Fruit fly (Drosophila melanogaster) whole organism, embryonic: ENCODE data around the gene Agpat2.
A peak's percentile ranks its signal among the peaks of the same experiment; 100 is the strongest.

ENCODE experiments used
- B-H1 ChIP-seq: fragments of 200-800 bp; sonication (Bioruptor generic); IDR thresholded peaks from 3 replicates; pipeline ENCODE4 v1.3.6; 2022; ENCODE audit warnings: missing biosample characterization, missing genetic modification characterization
- CG10565 ChIP-seq: fragments of 200-800 bp; sonication (Bioruptor generic); optimal IDR thresholded peaks from 3 replicates; lab custom pipeline; 2016; ENCODE audit warnings: missing biosample characterization, mild to moderate bottlenecking, missing genetic modification characterization
- CG12236 ChIP-seq: fragments of 200-800 bp; sonication (Bioruptor generic); optimal IDR thresholded peaks from 2 replicates; lab custom pipeline; 2016; ENCODE audit warnings: missing biosample characterization, missing genetic modification characterization
- CG17186 ChIP-seq: fragments of 200-800 bp; sonication (Bioruptor generic); optimal IDR thresholded peaks from 3 replicates; lab custom pipeline; 2017; ENCODE audit warnings: missing biosample characterization, missing genetic modification reagents, missing genetic modification characterization
- CG17328 ChIP-seq: fragments of 200-800 bp; sonication (Bioruptor generic); IDR thresholded peaks from 2 replicates; pipeline ENCODE4 v1.3.6; 2022; ENCODE audit warnings: missing biosample characterization, missing genetic modification characterization
- CG17802 ChIP-seq: fragments of 200-800 bp; sonication (Bioruptor generic); optimal IDR thresholded peaks from 2 replicates; lab custom pipeline; 2018; ENCODE audit warnings: missing biosample characterization, mild to moderate bottlenecking, missing genetic modification characterization, moderate library complexity
- CG18476 ChIP-seq: fragments of 200-800 bp; sonication (Bioruptor generic); optimal IDR thresholded peaks from 2 replicates; lab custom pipeline; 2016; ENCODE audit warnings: missing biosample characterization, mild to moderate bottlenecking, missing genetic modification characterization
- CG18764 ChIP-seq: fragments of 200-800 bp; sonication (Bioruptor generic); optimal IDR thresholded peaks from 3 replicates; lab custom pipeline; 2016; ENCODE audit warnings: missing biosample characterization, missing genetic modification characterization
- CG2202 ChIP-seq: fragments of 200-800 bp; sonication (Bioruptor generic); optimal IDR thresholded peaks from 2 replicates; lab custom pipeline; 2018; ENCODE audit warnings: missing biosample characterization, mild to moderate bottlenecking, missing genetic modification characterization
- CG34422 ChIP-seq: fragments of 200-800 bp; sonication (Bioruptor generic); IDR thresholded peaks from 3 replicates; pipeline ENCODE4 v1.3.6; 2022; ENCODE audit warnings: missing biosample characterization, missing genetic modification characterization
- CG3726 ChIP-seq: fragments of 200-800 bp; sonication (Bioruptor generic); IDR thresholded peaks from 3 replicates; pipeline ENCODE4, ENCODE4 v1.3.6; 2022; ENCODE audit warnings: missing biosample characterization, missing genetic modification characterization
- CG4707 ChIP-seq: fragments of 200-800 bp; sonication (Bioruptor generic); optimal IDR thresholded peaks from 2 replicates; lab custom pipeline; 2018; ENCODE audit warnings: missing biosample characterization, mild to moderate bottlenecking, missing genetic modification characterization, moderate library complexity
- CG6272 ChIP-seq: fragments of 200-800 bp; sonication (Bioruptor generic); IDR thresholded peaks from 2 replicates; pipeline ENCODE4 v1.3.6; 2022; ENCODE audit warnings: missing biosample characterization, missing genetic modification characterization
- CG6791 ChIP-seq: fragments of 200-800 bp; sonication (Bioruptor generic); IDR thresholded peaks from 3 replicates; pipeline ENCODE4 v1.3.6; 2022; ENCODE audit warnings: missing biosample characterization, missing genetic modification characterization; ENCODE audit not compliant: partially characterized antibody
- CG6854 ChIP-seq: fragments of 200-800 bp; sonication (Bioruptor generic); optimal IDR thresholded peaks from 3 replicates; lab custom pipeline; 2017; ENCODE audit warnings: missing biosample characterization, mild to moderate bottlenecking, missing genetic modification characterization
- CG7271 ChIP-seq: fragments of 200-800 bp; sonication (Bioruptor generic); optimal IDR thresholded peaks from 2 replicates; lab custom pipeline; 2018; ENCODE audit warnings: missing biosample characterization, mild to moderate bottlenecking, missing genetic modification characterization, moderate library complexity
- CG7372 ChIP-seq: fragments of 200-800 bp; sonication (Bioruptor generic); IDR thresholded peaks from 2 replicates; pipeline ENCODE4 v1.3.6; 2022; ENCODE audit warnings: missing biosample characterization, missing genetic modification characterization
- CG7786 ChIP-seq: fragments of 200-800 bp; sonication (Bioruptor generic); optimal IDR thresholded peaks from 2 replicates; lab custom pipeline; 2016; ENCODE audit warnings: missing biosample characterization, missing genetic modification characterization
- CG9215 ChIP-seq: fragments of 200-800 bp; sonication (Bioruptor generic); IDR thresholded peaks from 2 replicates; pipeline ENCODE4 v1.3.6; 2022; ENCODE audit warnings: missing biosample characterization, missing genetic modification characterization
- Dip3 ChIP-seq: fragments of 200-800 bp; sonication (Bioruptor generic); optimal IDR thresholded peaks from 3 replicates; lab custom pipeline; 2016; ENCODE audit warnings: missing biosample characterization, missing genetic modification characterization
- HHEX ChIP-seq: fragments of 200-800 bp; sonication (Bioruptor generic); optimal IDR thresholded peaks from 3 replicates; lab custom pipeline; 2017; ENCODE audit warnings: missing biosample characterization, mild to moderate bottlenecking, missing genetic modification characterization, missing genetic modification reagents
- HLH54F ChIP-seq: fragments of 200-800 bp; sonication (Bioruptor generic); optimal IDR thresholded peaks from 3 replicates; lab custom pipeline; 2016; ENCODE audit warnings: missing biosample characterization, missing genetic modification characterization
- Hey ChIP-seq: fragments of 200-800 bp; sonication (Bioruptor generic); optimal IDR thresholded peaks from 3 replicates; lab custom pipeline; 2018; ENCODE audit warnings: missing biosample characterization, mild to moderate bottlenecking, missing genetic modification characterization
- Meics ChIP-seq: fragments of 200-800 bp; sonication (Bioruptor generic); optimal IDR thresholded peaks from 2 replicates; lab custom pipeline; 2017; ENCODE audit warnings: missing biosample characterization, mild to moderate bottlenecking, missing genetic modification characterization
- Six4 ChIP-seq: fragments of 200-800 bp; sonication (Bioruptor generic); optimal IDR thresholded peaks from 2 replicates; lab custom pipeline; 2016; ENCODE audit warnings: missing biosample characterization, missing genetic modification characterization
- Ssrp ChIP-seq: fragments of 200-800 bp; sonication (Bioruptor generic); optimal IDR thresholded peaks from 2 replicates; lab custom pipeline; 2018; ENCODE audit warnings: missing biosample characterization, mild to moderate bottlenecking, missing genetic modification characterization, moderate library complexity
- ara ChIP-seq: fragments of 200-800 bp; sonication (Bioruptor generic); IDR thresholded peaks from 2 replicates; pipeline ENCODE4 v1.3.6; 2022; ENCODE audit warnings: missing biosample characterization, missing genetic modification characterization
- bbx ChIP-seq: fragments of 200-800 bp; sonication (Bioruptor generic); IDR thresholded peaks from 2 replicates; pipeline ENCODE4 v1.3.6; 2022; ENCODE audit warnings: missing biosample characterization, missing genetic modification characterization; ENCODE audit not compliant: partially characterized antibody
- br ChIP-seq: fragments of >200 bp; optimal IDR thresholded peaks from 2 replicates; lab custom pipeline; 2017
- eve ChIP-seq, 2 experiments: fragments of >200 bp; optimal IDR thresholded peaks; 2 replicates each; lab custom pipeline; 2017; ENCODE audit warnings: missing biosample characterization in 2 of 2, missing genetic modification characterization in 2 of 2
- exex ChIP-seq: fragments of 200-800 bp; sonication (Bioruptor generic); optimal IDR thresholded peaks from 4 replicates; lab custom pipeline; 2018; ENCODE audit warnings: missing biosample characterization, mild to moderate bottlenecking, missing genetic modification characterization, moderate library complexity
- gem ChIP-seq: fragments of 200-800 bp; sonication (Bioruptor generic); optimal IDR thresholded peaks from 2 replicates; lab custom pipeline; 2019; ENCODE audit warnings: missing biosample characterization, mild to moderate bottlenecking, missing genetic modification characterization, moderate library complexity
- gsb-n ChIP-seq: fragments of 200-800 bp; sonication (Bioruptor generic); optimal IDR thresholded peaks from 3 replicates; lab custom pipeline; 2018; ENCODE audit warnings: missing biosample characterization, mild to moderate bottlenecking, missing genetic modification characterization
- h ChIP-seq: fragments of >200 bp; optimal IDR thresholded peaks from 2 replicates; lab custom pipeline; 2017
- inv ChIP-seq: fragments of 200-800 bp; sonication (Bioruptor generic); IDR thresholded peaks from 2 replicates; pipeline ENCODE4 v1.3.6; 2022; ENCODE audit warnings: missing biosample characterization, missing genetic modification characterization; ENCODE audit not compliant: partially characterized antibody
- ken ChIP-seq: fragments of 200-800 bp; sonication (Bioruptor generic); IDR thresholded peaks from 3 replicates; pipeline ENCODE4 v1.3.6; 2022; ENCODE audit warnings: missing biosample characterization, missing genetic modification characterization
- pb ChIP-seq: fragments of 200-800 bp; sonication (Bioruptor generic); optimal IDR thresholded peaks from 3 replicates; lab custom pipeline; 2016; ENCODE audit warnings: missing biosample characterization, missing genetic modification characterization
- peb ChIP-seq: fragments of 200-800 bp; sonication (Bioruptor generic); IDR thresholded peaks from 2 replicates; pipeline ENCODE4 v1.3.6; 2022; ENCODE audit warnings: missing biosample characterization, missing genetic modification characterization
- phol ChIP-seq: fragments of 200-800 bp; sonication (Bioruptor generic); optimal IDR thresholded peaks from 3 replicates; lab custom pipeline; 2018; ENCODE audit warnings: missing biosample characterization, mild to moderate bottlenecking, missing genetic modification characterization, moderate library complexity
- ssp ChIP-seq: fragments of 200-800 bp; sonication (Bioruptor generic); IDR thresholded peaks from 2 replicates; pipeline ENCODE4 v1.3.6; 2022; ENCODE audit warnings: missing biosample characterization, missing genetic modification characterization
- stc ChIP-seq: fragments of 200-800 bp; sonication (Bioruptor generic); IDR thresholded peaks from 2 replicates; pipeline ENCODE4 v1.3.6; 2022; ENCODE audit warnings: missing biosample characterization, missing genetic modification characterization
- stwl ChIP-seq: fragments of 200-800 bp; sonication (Bioruptor generic); optimal IDR thresholded peaks from 3 replicates; lab custom pipeline; 2018; ENCODE audit warnings: missing biosample characterization, mild to moderate bottlenecking, missing genetic modification characterization, moderate library complexity
- trem ChIP-seq: fragments of 200-800 bp; optimal IDR thresholded peaks from 3 replicates; lab custom pipeline; 2019; ENCODE audit warnings: missing biosample characterization, mild to moderate bottlenecking, missing genetic modification characterization, moderate library complexity
- trh ChIP-seq: fragments of 200-800 bp; sonication (Bioruptor generic); optimal IDR thresholded peaks from 2 replicates; lab custom pipeline; 2016; ENCODE audit warnings: missing biosample characterization, missing genetic modification characterization
- zf30C ChIP-seq: fragments of 200-800 bp; sonication (Bioruptor generic); optimal IDR thresholded peaks from 3 replicates; lab custom pipeline; 2018; ENCODE audit warnings: missing biosample characterization, mild to moderate bottlenecking, missing genetic modification characterization
- zfh1 ChIP-seq: fragments of 200-800 bp; sonication (Bioruptor generic); IDR thresholded peaks from 3 replicates; pipeline ENCODE4 v1.3.6; 2022; ENCODE audit warnings: missing biosample characterization, missing genetic modification characterization

Gene Agpat2

dm6 chr2L:8416350-8417046, 47.3 kb downstream of the Agpat2 start (continued):
- TF ChIP-seq CG2202 (tag; lab: Kevin White, UChicago) = no peak

DNA sequence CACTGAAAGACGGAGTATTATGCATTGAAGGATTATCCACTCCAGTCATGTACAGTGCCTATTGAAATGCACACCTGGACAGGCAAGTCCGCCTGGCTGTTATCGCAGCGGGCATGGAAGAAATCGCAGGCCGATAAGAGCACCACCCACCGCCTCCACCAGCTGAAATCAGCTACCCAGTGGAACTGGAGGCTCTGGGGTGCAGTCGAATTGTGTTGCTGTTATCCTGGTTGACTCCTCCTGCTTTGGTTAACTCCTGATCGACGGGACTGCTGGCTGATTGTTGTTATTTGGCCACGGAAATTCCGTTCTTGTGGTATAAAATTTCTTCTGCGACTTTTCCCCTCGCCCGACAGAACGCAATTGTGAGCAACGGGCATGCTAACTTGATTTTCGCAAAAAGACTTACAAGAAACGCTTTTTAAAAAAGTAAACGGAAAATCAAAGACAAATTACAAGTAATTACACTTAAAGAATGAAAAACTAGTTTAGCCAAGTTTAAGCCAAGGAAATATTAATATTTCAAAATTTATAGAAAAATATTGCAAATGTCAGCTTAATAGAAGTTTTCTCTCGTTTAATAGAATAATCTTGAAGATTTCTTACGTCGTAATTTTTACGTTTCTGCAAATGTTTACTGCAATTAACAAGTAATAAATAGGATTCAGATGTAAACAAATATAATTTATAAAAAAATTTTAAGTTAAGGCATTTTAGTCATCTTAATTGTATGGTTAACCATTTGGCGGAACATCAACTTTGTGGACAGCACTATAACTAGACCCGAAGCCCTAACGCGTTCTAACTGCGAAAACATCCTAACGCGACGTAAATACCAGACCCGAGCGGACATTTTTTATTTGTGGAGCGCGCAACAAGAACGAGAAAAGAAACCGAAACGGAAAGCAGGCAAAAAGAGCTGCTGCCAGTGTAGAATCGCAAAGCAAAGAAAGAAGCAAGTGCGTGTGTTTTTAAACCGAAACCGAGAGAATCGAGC, 48.6 kb downstream of the Agpat2 start, which contains the start of the genes CG13398 and Akap200:
CG13398 (minus strand) TSS at position 370 of the 997 bp plus-strand sequence.
Akap200 (plus strand) TSS at position 804 of the 997 bp plus-strand sequence.
- TF ChIP-seq Meics (GFP tag; lab: Kevin White, UChicago) (peak; percentile 3), CG18764 (GFP tag; lab: Kevin White, UChicago) (no peak), CG17802 (tag; lab: Kevin White, UChicago) (no peak), gem (no peak), CG34422 (GFP tag; lab: Robert Waterston, UW) (no peak), CG6791 (GFP tag; lab: Robert Waterston, UW) (no peak), eve (GFP tag; optimal IDR thresholded peaks at IDR 0.05; lab: Kevin White, UChicago) (no peak), Dip3 (GFP tag; lab: Kevin White, UChicago) (no peak), CG7271 (tag; lab: Kevin White, UChicago) (no peak), HLH54F (no peak), Six4 (GFP tag; lab: Kevin White, UChicago) (peak; percentile 21), zf30C (GFP tag; lab: Kevin White, UChicago) (no peak), stwl (tag; lab: Kevin White, UChicago) (peak; percentile 1), CG17328 (GFP tag; lab: Robert Waterston, UW) (no peak), zfh1 (GFP tag; lab: Robert Waterston, UW) (no peak), Ssrp (tag; lab: Kevin White, UChicago) (peak; percentile 37), bbx (GFP tag; lab: Robert Waterston, UW) (no peak; the same call in 1 of the 2 replicates), CG6854 (no peak), exex (tag; lab: Kevin White, UChicago) (no peak), CG18476 (GFP tag; lab: Kevin White, UChicago) (peak; percentile 44), CG3726 (no peak), pb (GFP tag; lab: Kevin White, UChicago) (no peak), CG7786 (peak; percentile 4), trh (GFP tag; lab: Kevin White, UChicago) (no peak), ssp (peak; percentile 36; the same call in 1 of the 2 replicates), Hey (tag; lab: Kevin White, UChicago) (no peak), phol (tag; lab: Kevin White, UChicago) (peak; percentile 94), br (lab: Kevin White, UChicago) (no peak), trem (tag; lab: Kevin White, UChicago) (peak; percentile 98), CG17186 (GFP tag; lab: Kevin White, UChicago) (no peak), peb (GFP tag; lab: Robert Waterston, UW) (no peak), gsb-n (peak; percentile 11), B-H1 (GFP tag; lab: Robert Waterston, UW) (no peak), CG10565 (GFP tag; lab: Kevin White, UChicago) (no peak), CG9215 (GFP tag; lab: Robert Waterston, UW) (0 out of 2 replicates have a peak, but pooled peaks have one; percentile 30), h (lab: Kevin White, UChicago) (no peak), CG7372 (GFP tag; lab: Robert Waterston, UW) (no peak), ken (GFP tag; lab: Robert Waterston, UW) (0 out of 3 replicates have a peak, but pooled peaks have one; percentile 25), CG6272 (no peak), inv (GFP tag; lab: Robert Waterston, UW) (no peak), HHEX (peak; percentile 2), CG4707 (GFP tag; lab: Kevin White, UChicago) (no peak), CG12236 (GFP tag; lab: Kevin White, UChicago) (no peak), stc (no peak), ara (GFP tag; lab: Robert Waterston, UW) (no peak)
